Fruit fly (Drosophila melanogaster) S2 (cell line): ENCODE measurements around the gene CG33784.

Experiments
- CG8478 ChIP-seq: fragments of >200 bp; optimal IDR thresholded peaks from 2 replicates; lab custom pipeline; 2018
- CTCF ChIP-seq, 2 experiments: fragments of >200 bp; optimal IDR thresholded peaks; 2 replicates each; lab custom pipeline; 2018

DNA sequence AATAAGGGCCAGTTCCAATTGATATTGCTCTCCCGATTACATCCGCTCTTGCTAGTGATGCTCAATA, 19.1 kb upstream of the CG33784 start, which contains the start of gene CG12811:
- TF ChIP-seq CG8478 (lab: Kevin White, UChicago) (no peak), CTCF (optimal IDR thresholded peaks at IDR 0.05; lab: Kevin White, UChicago) (no peak)
